Fruit fly (Drosophila melanogaster) whole organism, embryonic: ENCODE measurements around the gene CG11560.

Experiments
- Aef1 ChIP-seq: fragments of 200-800 bp; sonication (Bioruptor generic); IDR thresholded peaks from 3 replicates; pipeline ENCODE4 v1.3.6; 2022; ENCODE audit warnings: missing biosample characterization, missing genetic modification characterization
- Atf3 ChIP-seq: fragments of 200-800 bp; sonication (Bioruptor generic); optimal IDR thresholded peaks from 3 replicates; lab custom pipeline; 2016; ENCODE audit warnings: missing biosample characterization, missing genetic modification characterization
- Bgb ChIP-seq: fragments of 200-800 bp; sonication (Bioruptor generic); IDR thresholded peaks from 2 replicates; pipeline ENCODE4 v1.3.6; 2022; ENCODE audit warnings: missing biosample characterization, missing genetic modification characterization; ENCODE audit not compliant: partially characterized antibody
- CG10209 ChIP-seq: fragments of 200-800 bp; sonication (Bioruptor generic); optimal IDR thresholded peaks from 3 replicates; lab custom pipeline; 2017; ENCODE audit warnings: missing biosample characterization, mild to moderate bottlenecking, missing genetic modification characterization, missing genetic modification reagents
- CG1233 ChIP-seq: fragments of 200-800 bp; sonication (Bioruptor generic); optimal IDR thresholded peaks from 4 replicates; lab custom pipeline; 2018; ENCODE audit warnings: missing biosample characterization, mild to moderate bottlenecking, missing genetic modification characterization
- CG12391 ChIP-seq: fragments of 200-800 bp; sonication (Bioruptor generic); optimal IDR thresholded peaks from 3 replicates; lab custom pipeline; 2018; ENCODE audit warnings: missing biosample characterization, mild to moderate bottlenecking, missing genetic modification characterization, moderate library complexity
- CG13775 ChIP-seq: fragments of 200-800 bp; sonication (Bioruptor generic); optimal IDR thresholded peaks from 3 replicates; lab custom pipeline; 2017; ENCODE audit warnings: missing biosample characterization, mild to moderate bottlenecking, missing genetic modification characterization
- CG14014 ChIP-seq: fragments of 200-800 bp; sonication (Bioruptor generic); IDR thresholded peaks from 2 replicates; pipeline ENCODE4 v1.3.6; 2022; ENCODE audit warnings: missing biosample characterization, missing genetic modification characterization
- CG1529 ChIP-seq: fragments of 200-800 bp; sonication (Bioruptor generic); optimal IDR thresholded peaks from 3 replicates; lab custom pipeline; 2018; ENCODE audit warnings: missing biosample characterization, missing genetic modification characterization
- CG15514 ChIP-seq: fragments of 200-800 bp; sonication (Bioruptor generic); optimal IDR thresholded peaks from 3 replicates; lab custom pipeline; 2017; ENCODE audit warnings: missing biosample characterization, missing genetic modification characterization, mild to moderate bottlenecking, moderate library complexity, missing genetic modification reagents
- CG15601 ChIP-seq: fragments of 200-800 bp; sonication (Bioruptor generic); optimal IDR thresholded peaks from 3 replicates; lab custom pipeline; 2019; ENCODE audit warnings: missing biosample characterization, mild to moderate bottlenecking, missing genetic modification characterization, moderate library complexity
- CG15696 ChIP-seq: fragments of 200-800 bp; sonication (Bioruptor generic); optimal IDR thresholded peaks from 2 replicates; lab custom pipeline; 2019; ENCODE audit warnings: missing biosample characterization, mild to moderate bottlenecking, missing genetic modification characterization, moderate library complexity
- CG16813 ChIP-seq: fragments of 200-800 bp; sonication (Bioruptor generic); IDR thresholded peaks from 3 replicates; pipeline ENCODE4 v1.3.6; 2022; ENCODE audit warnings: missing biosample characterization, missing genetic modification characterization; ENCODE audit not compliant: partially characterized antibody
- CG2116 ChIP-seq: fragments of 200-800 bp; sonication (Bioruptor generic); optimal IDR thresholded peaks from 3 replicates; lab custom pipeline; 2018; ENCODE audit warnings: missing biosample characterization, mild to moderate bottlenecking, missing genetic modification characterization
- CG2678 ChIP-seq: fragments of 200-800 bp; sonication (Bioruptor generic); optimal IDR thresholded peaks from 3 replicates; lab custom pipeline; 2019; ENCODE audit warnings: missing biosample characterization, mild to moderate bottlenecking, missing genetic modification characterization, moderate library complexity
- CG3065 ChIP-seq: fragments of 200-800 bp; sonication (Bioruptor generic); optimal IDR thresholded peaks from 2 replicates; lab custom pipeline; 2016; ENCODE audit warnings: missing biosample characterization, missing genetic modification characterization
- CG31224 ChIP-seq: fragments of 200-800 bp; sonication (Bioruptor generic); IDR thresholded peaks from 2 replicates; pipeline ENCODE4 v1.3.6; 2022; ENCODE audit warnings: missing biosample characterization, missing genetic modification characterization
- CG3281 ChIP-seq: fragments of 200-800 bp; sonication (Bioruptor generic); optimal IDR thresholded peaks from 3 replicates; lab custom pipeline; 2017; ENCODE audit warnings: missing biosample characterization, mild to moderate bottlenecking, missing genetic modification characterization
- CG33557 ChIP-seq: fragments of 200-800 bp; sonication (Bioruptor generic); optimal IDR thresholded peaks from 2 replicates; lab custom pipeline; 2019; ENCODE audit warnings: missing biosample characterization, mild to moderate bottlenecking, missing genetic modification characterization, moderate library complexity
- CG3838 ChIP-seq: fragments of 200-800 bp; sonication (Bioruptor generic); optimal IDR thresholded peaks from 3 replicates; lab custom pipeline; 2016; ENCODE audit warnings: missing biosample characterization, missing genetic modification characterization
- CG4360 ChIP-seq: fragments of 200-800 bp; sonication (Bioruptor generic); IDR thresholded peaks from 2 replicates; pipeline ENCODE4 v1.3.6; 2022; ENCODE audit warnings: missing biosample characterization, missing genetic modification characterization
- CG4820 ChIP-seq: fragments of 200-800 bp; sonication (Bioruptor generic); optimal IDR thresholded peaks from 3 replicates; lab custom pipeline; 2016; ENCODE audit warnings: missing biosample characterization, missing genetic modification characterization
- CG6813 ChIP-seq: fragments of 200-800 bp; sonication (Bioruptor generic); optimal IDR thresholded peaks from 2 replicates; lab custom pipeline; 2017; ENCODE audit warnings: missing biosample characterization, missing genetic modification characterization, mild to moderate bottlenecking, moderate library complexity, missing genetic modification reagents
- CG9797 ChIP-seq: fragments of 200-800 bp; sonication (Bioruptor generic); optimal IDR thresholded peaks from 3 replicates; lab custom pipeline; 2018; ENCODE audit warnings: missing biosample characterization, mild to moderate bottlenecking, missing genetic modification characterization
- CoRest ChIP-seq: fragments of 200-800 bp; sonication (Bioruptor generic); optimal IDR thresholded peaks from 3 replicates; lab custom pipeline; 2018; ENCODE audit warnings: missing biosample characterization, mild to moderate bottlenecking, missing genetic modification characterization, moderate library complexity
- Dek ChIP-seq: fragments of 200-800 bp; sonication (Bioruptor generic); optimal IDR thresholded peaks from 3 replicates; lab custom pipeline; 2019; ENCODE audit warnings: missing biosample characterization, mild to moderate bottlenecking, missing genetic modification characterization, moderate library complexity
- HmgZ ChIP-seq: fragments of 200-800 bp; sonication (Bioruptor generic); optimal IDR thresholded peaks from 2 replicates; lab custom pipeline; 2018; ENCODE audit warnings: missing biosample characterization, mild to moderate bottlenecking, missing genetic modification characterization
- Lpt ChIP-seq: fragments of >200 bp; optimal IDR thresholded peaks from 2 replicates; lab custom pipeline; 2018; ENCODE audit warnings: missing biosample characterization, missing genetic modification characterization
- Oaz ChIP-seq: fragments of 200-800 bp; sonication (Bioruptor generic); IDR thresholded peaks from 2 replicates; pipeline ENCODE4 v1.3.6; 2022; ENCODE audit warnings: missing biosample characterization, missing genetic modification characterization
- Poxn ChIP-seq: fragments of 200-800 bp; sonication (Bioruptor generic); IDR thresholded peaks from 2 replicates; pipeline ENCODE4 v1.3.6; 2022; ENCODE audit warnings: missing biosample characterization, missing genetic modification characterization
- Xrp1 ChIP-seq: fragments of 200-800 bp; sonication (Bioruptor generic); IDR thresholded peaks from 2 replicates; pipeline ENCODE4 v1.3.6; 2022; ENCODE audit warnings: missing biosample characterization, missing genetic modification characterization
- ab ChIP-seq: fragments of 200-800 bp; sonication (Bioruptor generic); optimal IDR thresholded peaks from 2 replicates; lab custom pipeline; 2016; ENCODE audit warnings: missing biosample characterization, missing genetic modification characterization
- bigmax ChIP-seq: fragments of 200-800 bp; sonication (Bioruptor generic); optimal IDR thresholded peaks from 2 replicates; lab custom pipeline; 2018; ENCODE audit warnings: missing biosample characterization, mild to moderate bottlenecking, missing genetic modification characterization
- bsh ChIP-seq, 2 experiments: fragments of 200-800 bp; sonication (Bioruptor generic); optimal IDR thresholded peaks; 2 replicates each; lab custom pipeline; 2017 to 2018; ENCODE audit warnings: mild to moderate bottlenecking in 2 of 2, missing biosample characterization in 2 of 2, missing genetic modification characterization in 2 of 2, moderate library complexity in 1 of 2
- dmrt11E ChIP-seq: fragments of 200-800 bp; sonication (Bioruptor generic); optimal IDR thresholded peaks from 3 replicates; lab custom pipeline; 2018; ENCODE audit warnings: missing biosample characterization, mild to moderate bottlenecking, missing genetic modification characterization, moderate library complexity
- ems ChIP-seq: fragments of 200-800 bp; sonication (Bioruptor generic); optimal IDR thresholded peaks from 3 replicates; lab custom pipeline; 2016; ENCODE audit warnings: missing biosample characterization, missing genetic modification characterization
- esg ChIP-seq: fragments of 200-800 bp; sonication (Bioruptor generic); conservative IDR thresholded peaks from 2 replicates; pipeline ENCODE4 v1.3.6; 2022; ENCODE audit warnings: missing biosample characterization, missing genetic modification characterization
- gem ChIP-seq: fragments of 200-800 bp; sonication (Bioruptor generic); optimal IDR thresholded peaks from 2 replicates; lab custom pipeline; 2019; ENCODE audit warnings: missing biosample characterization, mild to moderate bottlenecking, missing genetic modification characterization, moderate library complexity
- nerfin-2 ChIP-seq: fragments of 200-800 bp; sonication (Bioruptor generic); IDR thresholded peaks from 2 replicates; pipeline ENCODE4 v1.3.6; 2022; ENCODE audit warnings: missing biosample characterization, missing genetic modification characterization; ENCODE audit not compliant: partially characterized antibody
- nmo ChIP-seq: fragments of 200-800 bp; sonication (Bioruptor generic); optimal IDR thresholded peaks from 2 replicates; lab custom pipeline; 2018; ENCODE audit warnings: missing biosample characterization, mild to moderate bottlenecking, missing genetic modification characterization, moderate library complexity
- pb ChIP-seq: fragments of 200-800 bp; sonication (Bioruptor generic); optimal IDR thresholded peaks from 3 replicates; lab custom pipeline; 2016; ENCODE audit warnings: missing biosample characterization, missing genetic modification characterization
- prd ChIP-seq, 3 experiments: fragments of >200 bp in 2 of 3; fragments of 200-800 bp in 1 of 3; sonication (Bioruptor generic) in 1 of 3; optimal IDR thresholded peaks in 2 of 3; IDR thresholded peaks in 1 of 3; 2 replicates in 2 of 3; 3 replicates in 1 of 3; pipeline versions ENCODE4 v1.3.6 to Lab custom; 2017 to 2022; ENCODE audit warnings: missing biosample characterization in 1 of 3, missing genetic modification characterization in 1 of 3
- ranshi ChIP-seq: fragments of 200-800 bp; sonication (Bioruptor generic); IDR thresholded peaks from 2 replicates; pipeline ENCODE4 v1.3.6; 2022; ENCODE audit warnings: missing biosample characterization, missing genetic modification characterization
- salm ChIP-seq: fragments of 200-800 bp; sonication (Bioruptor generic); optimal IDR thresholded peaks from 2 replicates; lab custom pipeline; 2018; ENCODE audit warnings: missing biosample characterization, mild to moderate bottlenecking, missing genetic modification characterization
- tup ChIP-seq: fragments of 200-800 bp; sonication (Bioruptor generic); optimal IDR thresholded peaks from 2 replicates; lab custom pipeline; 2016; ENCODE audit warnings: missing biosample characterization, mild to moderate bottlenecking, missing genetic modification characterization, moderate library complexity
- unpg ChIP-seq: fragments of 200-800 bp; sonication (Bioruptor generic); optimal IDR thresholded peaks from 3 replicates; lab custom pipeline; 2018; ENCODE audit warnings: missing biosample characterization, mild to moderate bottlenecking, missing genetic modification characterization, moderate library complexity
- wdn ChIP-seq: fragments of 200-800 bp; sonication (Bioruptor generic); IDR thresholded peaks from 2 replicates; pipeline ENCODE4 v1.3.6; 2022; ENCODE audit warnings: missing biosample characterization, missing genetic modification characterization

CG11560 gene

dm6 chr3L:12090898-12091685 is 28.7 kb upstream of the CG11560 start (continued):
- TF ChIP-seq wdn (GFP tag; lab: Robert Waterston, UW) (peak; percentile 23; the same call in 1 of the 2 replicates), CG14014 (GFP tag; lab: Robert Waterston, UW) (no peak; the same call in none of the 2 replicates), CG33557 (GFP tag; lab: Kevin White, UChicago) (no peak), Poxn (GFP tag; lab: Robert Waterston, UW) (no peak; the same call in 1 of the 2 replicates), CG3838 (GFP tag; lab: Kevin White, UChicago) (peak; percentile 16), Dek (peak; percentile 58), CG2116 (GFP tag; lab: Kevin White, UChicago) (peak; percentile 10), CG15696 (tag; lab: Kevin White, UChicago) (peak; percentile 10), CG4820 (GFP tag; lab: Kevin White, UChicago) (peak; percentile 2), bigmax (GFP tag; lab: Kevin White, UChicago) (no peak), salm (tag; lab: Kevin White, UChicago) (no peak), prd (optimal IDR thresholded peaks at IDR 0.05; lab: Kevin White, UChicago) (no peak), prd (GFP tag; IDR thresholded peaks at IDR 0.05; lab: Robert Waterston, UW) (peak; percentile 76), Lpt (no peak), ranshi (GFP tag; lab: Robert Waterston, UW) (no peak; the same call in 1 of the 2 replicates), gem (tag; lab: Kevin White, UChicago) (peak; percentile 73), CG6813 (peak; percentile 38), CG12391 (peak; percentile 56), CG3065 (GFP tag; lab: Kevin White, UChicago) (no peak), Atf3 (GFP tag; lab: Kevin White, UChicago) (no peak), unpg (GFP tag; lab: Kevin White, UChicago) (peak; percentile 56), nerfin-2 (GFP tag; lab: Robert Waterston, UW) (no peak), CG31224 (GFP tag; lab: Robert Waterston, UW) (peak; percentile 52), CG13775 (peak; percentile 33), CG4360 (GFP tag; lab: Robert Waterston, UW) (no peak), CG2678 (tag; lab: Kevin White, UChicago) (peak; percentile 81), esg (GFP tag; lab: Robert Waterston, UW) (0 out of 2 replicates have a peak, but pooled peaks have one; percentile 39), ab (GFP tag; lab: Kevin White, UChicago) (peak; percentile 8), dmrt11E (no peak), ems (GFP tag; lab: Kevin White, UChicago) (peak; percentile 51), Xrp1 (GFP tag; lab: Robert Waterston, UW) (no peak; the same call in 1 of the 2 replicates), CoRest (tag; lab: Kevin White, UChicago) (peak; percentile 80), nmo (peak; percentile 59), Bgb (GFP tag; lab: Robert Waterston, UW) (no peak), CG15514 (GFP tag; lab: Kevin White, UChicago) (peak; percentile 43), HmgZ (tag; lab: Kevin White, UChicago) (peak; percentile 56), CG9797 (GFP tag; lab: Kevin White, UChicago) (no peak), Aef1 (GFP tag; lab: Robert Waterston, UW) (peak; percentile 69), CG10209 (peak; percentile 59), tup (GFP tag; lab: Kevin White, UChicago) (peak; percentile 28), pb (GFP tag; lab: Kevin White, UChicago) (no peak), CG3281 (GFP tag; lab: Kevin White, UChicago) (peak; percentile 74), CG16813 (GFP tag; lab: Robert Waterston, UW) (no peak), CG1529 (peak; percentile 12), CG15601 (tag; lab: Kevin White, UChicago) (no peak), Oaz (GFP tag; lab: Robert Waterston, UW) (peak; percentile 51; the same call in 1 of the 2 replicates), CG1233 (peak; percentile 43), bsh (GFP tag; optimal IDR thresholded peaks at IDR 0.05; lab: Kevin White, UChicago) (no peak)
